Worm (Caenorhabditis elegans): Measurements from ENCODE around the gene Y41G9A.17.
A peak's percentile ranks its signal among the peaks of the same experiment; 100 is the strongest.

Y41G9A.17 gene

DNA sequence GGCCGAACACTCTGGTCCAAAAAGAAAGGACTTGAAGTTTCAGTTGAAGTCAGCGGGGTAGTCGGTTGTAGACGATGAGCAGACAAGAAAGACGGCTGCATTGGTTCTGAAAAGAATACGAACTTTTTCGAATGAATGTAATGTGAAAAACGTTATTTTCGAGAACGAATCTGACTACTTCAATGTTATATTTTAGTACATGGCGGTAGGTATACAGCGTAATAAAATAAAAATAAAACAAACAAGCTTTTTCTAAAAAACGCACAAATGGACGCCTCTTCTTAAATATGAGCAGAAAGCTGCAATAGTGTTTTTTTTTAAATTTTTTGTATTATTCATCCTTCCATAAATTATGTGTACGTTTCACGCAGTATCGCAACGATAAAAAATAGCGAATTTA lies at the start of gene Y41G9A.17:
Gene Y41G9A.17 (minus strand): TSS at position 101 of the 400 bp plus-strand sequence.
- no peak for TF ChIP-seq dao-5 (tag; optimal IDR thresholded peaks at IDR 0.05)
- TF ChIP-seq him-1 (tag; optimal IDR thresholded peaks at IDR 0.05), result no peak
- TF ChIP-seq W03F9.2 (tag; optimal IDR thresholded peaks at IDR 0.05), result no peak

DNA sequence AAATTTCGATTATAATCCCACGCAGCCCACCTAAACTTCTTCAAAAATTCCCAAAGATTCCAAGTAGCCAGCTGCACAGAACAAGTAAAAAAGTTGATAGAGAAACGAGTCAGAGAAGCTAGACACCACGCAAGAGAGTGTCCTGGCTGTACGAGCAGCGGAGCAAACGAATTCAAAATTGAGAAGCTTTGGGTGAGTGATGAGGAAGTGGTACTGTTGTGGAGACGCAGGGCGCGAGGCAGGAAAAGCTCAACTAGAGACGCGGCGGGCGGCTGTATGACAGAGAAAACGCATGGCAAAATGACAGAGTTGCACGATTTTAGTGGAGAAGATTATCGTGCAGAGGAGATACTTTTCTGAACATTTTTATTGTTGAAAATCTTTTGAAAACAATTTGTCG lies 49.7 kb upstream of the Y41G9A.17 start:
- peak; percentile 75 for TF ChIP-seq him-1 (tag; optimal IDR thresholded peaks at IDR 0.05)
- no peak for TF ChIP-seq dao-5 (tag; optimal IDR thresholded peaks at IDR 0.05)
- no peak for TF ChIP-seq W03F9.2 (tag; optimal IDR thresholded peaks at IDR 0.05)

DNA sequence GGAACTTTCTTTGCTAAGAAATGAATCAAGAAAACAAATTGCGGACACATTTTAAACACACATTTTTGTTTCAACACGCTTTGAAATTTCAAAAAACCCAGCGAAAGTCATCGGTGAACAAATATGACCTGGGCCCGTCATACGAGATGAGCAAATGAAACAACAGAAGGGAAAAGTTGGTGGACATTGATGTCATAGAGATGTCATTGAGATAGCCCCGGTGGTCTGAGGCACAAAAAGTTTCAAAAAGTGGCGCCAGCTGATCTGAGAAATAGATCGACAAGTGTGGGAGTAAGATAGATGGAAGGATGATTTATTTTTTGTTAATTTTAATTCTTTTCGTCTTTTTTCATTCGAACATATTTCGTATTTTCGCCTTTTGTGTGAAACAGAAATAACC lies 49.1 kb upstream of the Y41G9A.17 start:
- no peak for TF ChIP-seq W03F9.2 (tag; optimal IDR thresholded peaks at IDR 0.05)
- TF ChIP-seq dao-5 (tag; optimal IDR thresholded peaks at IDR 0.05), result no peak
- no peak for TF ChIP-seq him-1 (tag; optimal IDR thresholded peaks at IDR 0.05)

DNA sequence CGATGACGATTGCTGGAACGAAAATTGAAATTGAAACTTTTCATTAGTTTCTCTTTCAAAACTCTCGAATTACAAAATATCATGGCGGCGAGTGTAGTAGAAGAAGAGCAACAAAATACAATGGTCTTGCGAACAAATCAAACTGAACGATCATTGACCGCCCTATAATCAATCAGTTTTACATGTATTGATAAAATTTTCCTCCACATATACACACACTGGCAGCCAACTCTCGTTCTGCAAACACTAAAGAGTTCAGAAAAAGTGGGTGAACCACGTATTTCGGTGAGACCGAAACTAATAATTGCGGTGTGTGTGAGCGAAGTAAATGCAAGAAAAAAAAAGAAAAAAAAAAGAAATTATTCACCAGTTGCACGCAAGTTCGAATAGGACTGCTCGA lies 47.7 kb upstream of the Y41G9A.17 start:
- TF ChIP-seq W03F9.2 (tag; optimal IDR thresholded peaks at IDR 0.05) (no peak), him-1 (tag; optimal IDR thresholded peaks at IDR 0.05) (no peak), dao-5 (tag; optimal IDR thresholded peaks at IDR 0.05) (no peak)

DNA sequence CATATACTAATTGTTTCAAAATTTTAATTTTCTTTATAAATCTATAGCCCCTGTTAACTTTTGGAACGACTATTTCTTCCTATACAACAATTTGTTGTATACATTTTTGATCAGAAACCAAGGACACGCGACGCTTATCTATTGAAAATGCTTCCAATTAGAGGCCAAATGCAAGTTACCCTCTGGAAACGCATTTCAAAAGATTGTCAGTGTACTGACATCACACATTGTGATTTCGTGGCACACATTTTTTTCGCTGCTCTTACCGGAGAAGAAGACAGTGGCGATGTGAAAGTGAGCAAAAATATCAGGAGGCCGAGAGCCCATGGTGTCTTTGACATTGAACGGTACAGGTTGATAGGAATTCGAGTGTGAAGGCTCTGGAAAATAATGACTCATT lies 45.9 kb upstream of the Y41G9A.17 start, which contains the start of gene cnnm-3:
Gene cnnm-3 (minus strand): TSS at position 382 of the 400 bp plus-strand sequence.
- TF ChIP-seq W03F9.2 (tag; optimal IDR thresholded peaks at IDR 0.05), result no peak
- no peak for TF ChIP-seq dao-5 (tag; optimal IDR thresholded peaks at IDR 0.05)
- TF ChIP-seq him-1 (tag; optimal IDR thresholded peaks at IDR 0.05), result no peak

DNA sequence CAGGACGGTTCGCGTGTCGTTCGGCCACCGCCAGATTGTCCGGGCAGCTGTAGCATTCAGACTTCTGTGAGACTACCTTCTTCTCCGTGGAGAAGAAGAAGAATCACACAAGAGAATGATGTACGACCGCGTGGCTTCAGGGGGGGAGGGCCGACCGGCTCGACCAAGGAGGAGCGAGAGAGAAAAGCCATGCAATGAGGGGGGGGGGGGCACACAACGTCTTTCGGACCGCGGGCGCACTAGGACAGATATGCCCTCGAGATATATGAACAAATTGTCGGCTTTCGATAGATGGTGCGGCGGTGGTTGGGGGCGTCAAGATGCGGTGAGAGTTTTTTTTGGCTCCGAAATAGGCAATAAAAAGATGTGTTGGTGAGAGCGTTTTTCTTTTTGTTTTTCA lies 41.1 kb upstream of the Y41G9A.17 start:
- TF ChIP-seq him-1 (tag; optimal IDR thresholded peaks at IDR 0.05) (no peak), dao-5 (tag; optimal IDR thresholded peaks at IDR 0.05) (no peak), W03F9.2 (tag; optimal IDR thresholded peaks at IDR 0.05) (no peak)

DNA sequence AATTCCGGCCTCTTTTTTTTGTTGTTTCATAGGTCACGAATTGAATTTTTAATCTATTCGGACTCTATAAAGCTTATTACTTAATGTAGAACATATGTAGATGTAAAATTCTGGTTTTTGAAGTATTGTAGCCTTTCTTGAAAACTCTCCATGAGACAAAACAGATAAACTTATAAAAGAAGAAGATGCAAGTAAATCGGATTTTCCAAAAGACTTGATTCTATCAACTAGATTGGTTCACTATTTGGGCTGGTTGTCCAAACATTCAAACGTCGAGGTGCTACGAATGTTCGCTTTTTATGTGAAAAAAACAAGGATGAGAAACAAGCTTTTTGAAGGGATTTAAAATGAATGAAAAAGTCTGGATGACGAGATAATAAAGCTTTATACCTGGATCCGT lies 40.5 kb upstream of the Y41G9A.17 start:
- TF ChIP-seq W03F9.2 (tag; optimal IDR thresholded peaks at IDR 0.05) (no peak), him-1 (tag; optimal IDR thresholded peaks at IDR 0.05) (no peak), dao-5 (tag; optimal IDR thresholded peaks at IDR 0.05) (no peak)

DNA sequence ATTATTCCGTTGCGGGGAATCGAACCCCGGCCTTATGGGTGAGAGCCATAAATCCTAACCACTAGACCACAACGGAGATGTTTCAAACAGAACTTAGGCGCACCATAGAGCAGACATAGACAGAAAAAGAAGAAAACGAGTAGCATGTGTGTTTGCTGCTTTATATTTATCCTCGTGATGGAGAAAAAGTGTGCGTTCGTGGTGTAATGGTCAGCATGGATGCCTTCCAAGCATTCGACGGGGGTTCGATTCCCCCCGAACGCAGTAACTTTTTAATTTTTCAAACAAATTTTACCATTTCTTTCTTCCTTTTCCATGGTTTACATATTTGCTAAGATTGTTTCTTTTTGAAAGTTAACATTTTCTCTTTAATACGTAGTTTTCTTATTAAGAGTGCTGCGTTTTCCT lies 36.4 kb upstream of the Y41G9A.17 start:
- peak; percentile 98 for TF ChIP-seq him-1 (tag; optimal IDR thresholded peaks at IDR 0.05)
- peak; percentile 81 for TF ChIP-seq W03F9.2 (tag; optimal IDR thresholded peaks at IDR 0.05)
- TF ChIP-seq dao-5 (tag; optimal IDR thresholded peaks at IDR 0.05), result peak; percentile 95

DNA sequence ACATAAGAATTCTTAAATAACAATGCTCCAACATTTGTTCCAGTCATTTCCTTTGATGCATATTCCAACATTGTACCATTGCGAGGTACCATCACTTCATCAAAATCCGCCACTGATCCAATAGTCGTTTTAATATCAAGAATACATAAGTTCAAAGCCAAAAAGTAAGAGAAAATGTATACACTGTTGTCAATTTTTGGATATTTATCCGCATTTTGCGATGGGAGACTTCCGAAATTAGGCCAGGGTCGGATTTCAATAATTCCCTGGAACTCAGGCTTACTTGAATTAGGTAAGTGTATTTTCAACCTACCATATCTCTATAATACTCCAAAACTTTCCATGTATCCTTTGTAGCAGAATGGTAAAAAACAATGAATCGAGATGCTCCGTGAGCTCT lies 34.7 kb upstream of the Y41G9A.17 start, which contains the start of gene M02F4.2:
Gene M02F4.2 (minus strand): TSS at position 101 of the 400 bp plus-strand sequence.
- no peak for TF ChIP-seq him-1 (tag; optimal IDR thresholded peaks at IDR 0.05)
- TF ChIP-seq W03F9.2 (tag; optimal IDR thresholded peaks at IDR 0.05), result no peak
- no peak for TF ChIP-seq dao-5 (tag; optimal IDR thresholded peaks at IDR 0.05)

DNA sequence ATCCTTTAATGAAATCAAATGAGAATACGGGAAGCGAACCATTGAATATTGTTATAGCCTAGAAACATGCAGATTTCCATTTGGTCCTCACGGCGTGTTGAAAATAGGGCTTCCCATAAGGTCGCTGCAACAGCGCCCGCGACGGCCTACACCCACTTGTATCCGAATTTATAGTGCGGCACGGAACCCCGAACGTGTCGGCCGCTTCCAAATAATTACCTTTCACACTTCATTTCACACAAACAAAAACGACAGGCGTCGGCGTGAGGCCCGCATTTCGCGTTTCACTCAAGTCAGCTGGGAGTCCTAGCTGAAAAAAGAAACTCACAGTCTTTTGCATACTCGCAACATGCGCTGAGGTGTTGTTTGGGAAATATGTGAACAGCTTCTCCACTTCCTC lies 33.9 kb upstream of the Y41G9A.17 start:
- TF ChIP-seq dao-5 (tag; optimal IDR thresholded peaks at IDR 0.05) (no peak), W03F9.2 (tag; optimal IDR thresholded peaks at IDR 0.05) (no peak), him-1 (tag; optimal IDR thresholded peaks at IDR 0.05) (no peak)

DNA sequence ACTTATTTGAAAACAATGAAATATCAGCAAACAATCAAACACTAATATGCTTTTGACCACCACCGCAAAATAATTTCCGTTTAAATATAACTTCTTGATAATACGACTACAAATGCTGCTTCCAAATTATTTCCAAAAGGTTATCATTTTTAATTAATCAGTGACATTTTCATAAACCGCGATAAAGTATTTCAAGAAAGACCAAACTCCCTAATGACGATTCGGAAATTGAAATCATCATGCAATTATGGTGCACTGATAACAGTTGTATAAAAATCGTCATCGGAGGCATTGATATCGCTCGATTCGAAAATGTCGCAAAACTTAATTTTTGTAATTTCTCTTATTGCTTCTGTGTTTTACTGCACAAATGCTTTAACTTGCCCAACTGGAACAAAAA lies 31.9 kb upstream of the Y41G9A.17 start, which contains the start of gene clec-265:
Gene clec-265 (plus strand): TSS at position 300 of the 400 bp plus-strand sequence.
- TF ChIP-seq him-1 (tag; optimal IDR thresholded peaks at IDR 0.05) (no peak), W03F9.2 (tag; optimal IDR thresholded peaks at IDR 0.05) (no peak), dao-5 (tag; optimal IDR thresholded peaks at IDR 0.05) (no peak)

DNA sequence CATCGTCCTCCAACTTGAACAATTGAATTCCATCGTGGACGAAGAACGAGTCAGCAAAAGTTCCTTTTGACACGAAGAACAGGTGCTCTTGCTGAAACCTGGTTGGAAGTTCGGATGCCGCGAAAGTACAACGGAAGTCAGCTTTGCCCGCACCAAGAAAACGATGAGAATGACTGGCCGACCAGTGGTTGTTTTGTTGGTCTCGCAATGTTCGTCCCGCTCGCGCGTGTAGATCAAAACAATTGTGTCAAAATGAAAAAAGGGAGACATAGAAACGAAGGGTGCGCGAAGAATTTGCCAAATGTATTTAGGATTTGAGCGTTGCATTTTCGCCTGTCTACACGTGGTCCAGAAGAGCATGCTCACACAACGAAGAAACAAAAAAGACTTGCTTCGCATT lies 29.5 kb upstream of the Y41G9A.17 start, which contains the start of gene M02F4.1:
Gene M02F4.1 (minus strand): TSS at position 101 of the 400 bp plus-strand sequence.
- no peak for TF ChIP-seq W03F9.2 (tag; optimal IDR thresholded peaks at IDR 0.05)
- TF ChIP-seq him-1 (tag; optimal IDR thresholded peaks at IDR 0.05), result no peak

DNA sequence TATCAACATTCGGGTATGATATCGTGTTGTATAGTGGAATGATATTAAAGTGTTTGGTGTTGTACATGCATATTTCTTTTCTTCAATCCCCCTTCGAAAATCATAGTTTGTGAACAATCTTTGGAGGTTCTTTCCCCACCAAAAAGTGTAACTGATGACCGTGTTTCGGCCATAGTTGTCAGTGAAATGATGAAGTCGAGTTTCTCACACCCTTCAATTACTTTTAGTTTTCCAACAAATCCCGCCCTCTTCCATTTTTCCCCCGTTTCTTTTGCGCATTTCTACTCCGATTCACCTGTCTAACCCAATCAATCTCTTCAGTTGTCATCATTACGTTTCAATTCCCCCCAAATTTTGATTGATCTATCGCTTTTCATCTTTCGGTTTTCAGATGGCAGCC lies 25.6 kb upstream of the Y41G9A.17 start:
- no peak for TF ChIP-seq W03F9.2 (tag; optimal IDR thresholded peaks at IDR 0.05)
- TF ChIP-seq dao-5 (tag; optimal IDR thresholded peaks at IDR 0.05), result no peak

DNA sequence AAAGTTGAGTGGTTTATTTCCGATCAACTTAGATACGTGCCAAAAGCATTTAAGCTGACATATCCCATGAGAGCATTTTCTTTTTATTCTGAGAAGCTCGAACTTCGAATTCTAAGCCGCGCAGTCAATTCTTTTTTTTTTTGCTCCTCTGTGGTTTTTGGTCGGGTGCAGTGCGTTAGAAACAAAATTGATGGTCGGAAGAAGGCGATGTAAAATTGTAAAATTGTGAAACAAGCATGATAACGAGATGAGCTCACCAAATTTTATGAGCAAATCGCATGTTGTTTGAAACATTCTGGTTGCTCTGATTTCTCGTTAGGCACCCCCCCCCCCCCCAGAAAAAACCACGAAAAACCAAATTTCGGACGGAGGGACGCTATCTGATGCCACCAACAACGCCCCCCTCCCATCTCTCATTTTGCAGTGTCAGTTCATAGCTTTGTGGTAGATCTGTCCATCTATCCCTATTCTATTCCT lies 25.1 kb upstream of the Y41G9A.17 start, which contains the start of gene aqp-7:
Gene aqp-7 (plus strand): TSS at position 427 of the 477 bp plus-strand sequence.
- TF ChIP-seq dao-5 (tag; optimal IDR thresholded peaks at IDR 0.05), result no peak
- TF ChIP-seq W03F9.2 (tag; optimal IDR thresholded peaks at IDR 0.05), result no peak
- TF ChIP-seq him-1 (tag; optimal IDR thresholded peaks at IDR 0.05), result no peak

DNA sequence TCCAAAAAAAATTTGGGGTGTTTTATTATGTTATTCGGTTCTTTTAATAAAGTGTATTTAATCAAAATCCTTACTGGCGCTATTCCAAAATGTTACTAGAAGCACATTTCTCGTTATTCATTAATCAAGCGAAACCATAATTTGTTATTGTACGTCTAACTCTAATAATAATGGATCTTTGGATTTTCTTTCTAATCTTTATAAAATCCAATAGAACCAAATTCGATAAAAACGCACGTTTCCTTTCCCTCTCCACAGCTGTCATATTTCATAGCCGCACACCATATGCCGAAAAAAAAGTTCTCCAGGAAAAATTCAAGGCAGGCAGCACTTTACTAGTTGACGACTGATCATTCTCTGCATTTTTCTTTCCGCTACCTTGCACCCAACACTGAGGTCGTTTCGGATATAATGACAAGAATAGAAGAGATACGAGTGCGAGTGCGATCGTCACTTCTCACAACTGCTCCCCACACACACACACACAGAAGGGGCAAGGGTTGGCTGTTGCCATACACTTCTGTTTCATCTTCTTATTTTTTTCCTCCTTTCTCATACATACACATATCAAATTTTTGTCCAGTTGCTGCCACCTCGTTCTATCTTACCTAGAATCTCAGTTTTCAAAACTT lies 24.1 kb upstream of the Y41G9A.17 start:
- no peak for TF ChIP-seq him-1 (tag; optimal IDR thresholded peaks at IDR 0.05)
- no peak for TF ChIP-seq dao-5 (tag; optimal IDR thresholded peaks at IDR 0.05)
- no peak for TF ChIP-seq W03F9.2 (tag; optimal IDR thresholded peaks at IDR 0.05)
